Fruit fly (Drosophila melanogaster) whole organism, prepupa: Measurements from ENCODE around the gene Osi13.

ENCODE experiments used
- CG10631 ChIP-seq: fragments of 200-800 bp; sonication (Bioruptor generic); optimal IDR thresholded peaks from 2 replicates; lab custom pipeline; 2016; ENCODE audit warnings: missing biosample characterization, missing genetic modification characterization
- CG11294 ChIP-seq: fragments of 200-800 bp; sonication (Bioruptor generic); IDR thresholded peaks from 2 replicates; pipeline ENCODE4 v1.3.6; 2022; ENCODE audit warnings: missing biosample characterization, missing genetic modification characterization
- CG1621 ChIP-seq: fragments of 200-800 bp; sonication (Bioruptor generic); optimal IDR thresholded peaks from 3 replicates; lab custom pipeline; 2018; ENCODE audit warnings: missing biosample characterization, mild to moderate bottlenecking, missing genetic modification characterization
- Eip93F ChIP-seq: fragments of 200-800 bp; sonication (Bioruptor generic); optimal IDR thresholded peaks from 2 replicates; lab custom pipeline; 2016; ENCODE audit warnings: missing biosample characterization, mild to moderate bottlenecking, missing genetic modification characterization
- dsx ChIP-seq: fragments of 200-800 bp; optimal IDR thresholded peaks from 3 replicates; lab custom pipeline; 2019; ENCODE audit warnings: missing biosample characterization, mild to moderate bottlenecking, missing genetic modification characterization, moderate library complexity; ENCODE audit not compliant: poor library complexity, severe bottlenecking
- eg ChIP-seq: fragments of 200-800 bp; sonication (Bioruptor generic); IDR thresholded peaks from 3 replicates; pipeline ENCODE4 v1.3.6; 2022; ENCODE audit warnings: missing biosample characterization, missing genetic modification characterization

DNA sequence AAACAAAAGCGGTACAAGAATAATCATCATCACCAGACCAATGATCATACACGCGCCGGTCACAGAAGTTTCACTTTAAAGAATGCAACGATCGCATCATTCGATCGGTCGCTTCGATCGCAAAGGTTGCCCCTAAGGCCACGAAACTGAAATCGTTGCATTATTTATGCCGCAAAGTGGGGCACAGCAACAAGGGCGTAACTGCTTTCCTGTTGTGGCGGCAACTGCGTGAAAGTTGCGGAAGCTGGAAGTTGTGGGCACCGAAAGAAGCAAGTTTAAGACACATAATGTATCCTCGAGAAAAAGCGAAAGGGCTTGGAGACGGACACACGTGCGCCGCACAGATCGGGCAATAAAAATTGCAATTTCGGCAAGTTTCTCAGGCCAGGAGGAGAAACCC is 47.5 kb upstream of the Osi13 start:
- TF ChIP-seq CG10631 (GFP tag; lab: Kevin White, UChicago) (no peak), dsx (GFP tag; lab: Kevin White, UChicago) (no peak), eg (GFP tag; lab: Robert Waterston, UW) (no peak), Eip93F (GFP tag; lab: Kevin White, UChicago) (no peak), CG1621 (tag; lab: Kevin White, UChicago) (no peak), CG11294 (GFP tag; lab: Robert Waterston, UW) (no peak)
